Fruit fly (Drosophila melanogaster): Measurements from ENCODE around the gene BigH1.

Gene BigH1

DNA sequence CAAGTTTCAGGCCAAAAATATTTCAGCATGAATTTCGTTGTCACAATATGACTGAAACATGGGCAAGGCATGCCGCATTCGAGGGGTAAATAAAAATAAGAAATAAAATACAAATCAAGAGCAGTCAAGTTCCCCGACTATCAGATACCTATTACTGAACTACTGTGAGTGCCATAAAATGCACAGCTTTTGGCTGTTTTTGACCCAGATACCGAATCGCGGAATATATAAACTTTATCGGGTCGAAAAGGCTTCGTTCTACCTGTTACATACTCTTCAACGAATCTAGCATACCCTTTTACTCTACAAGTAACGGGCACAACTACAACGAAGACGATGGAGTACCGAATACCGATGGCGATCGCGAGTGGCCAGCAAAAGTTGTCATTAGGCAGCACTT is 43.6 kb downstream of the BigH1 start (continued):
- peak in 1 of 2 experiments; percentile 28 for TF ChIP-seq salr (GFP tag; optimal IDR thresholded peaks at IDR 0.05)
- TF ChIP-seq CG3032 (tag; optimal IDR thresholded peaks at IDR 0.05) = peak; percentile 10
- TF ChIP-seq CG8119 (GFP tag; IDR thresholded peaks at IDR 0.05) = peak; percentile 71
- TF ChIP-seq Hr38 (GFP tag; optimal IDR thresholded peaks at IDR 0.05) = no peak
- peak; percentile 53; the same call in 1 of the 2 replicates for TF ChIP-seq Gug (GFP tag; IDR thresholded peaks at IDR 0.05)
- TF ChIP-seq svp (GFP tag) = peak; percentile 83
- TF ChIP-seq Hr4 (GFP tag; optimal IDR thresholded peaks at IDR 0.05) = peak; percentile 58
- peak; percentile 1 for TF ChIP-seq CG6276 (GFP tag; optimal IDR thresholded peaks at IDR 0.05)

dm6 chr3R:14707703-14708643 is 44.7 kb downstream of the BigH1 start:
- no peak for TF ChIP-seq Hr38 (GFP tag; optimal IDR thresholded peaks at IDR 0.05)
- TF ChIP-seq CG6808 (GFP tag; optimal IDR thresholded peaks at IDR 0.05) = no peak
- TF ChIP-seq spab (GFP tag; optimal IDR thresholded peaks at IDR 0.05) = no peak
- no peak for TF ChIP-seq fd59A (GFP tag; optimal IDR thresholded peaks at IDR 0.05)
- no peak for TF ChIP-seq Met (GFP tag; optimal IDR thresholded peaks at IDR 0.05)
- TF ChIP-seq Smox (GFP tag; optimal IDR thresholded peaks at IDR 0.05) = no peak
- no peak for TF ChIP-seq achi (GFP tag; optimal IDR thresholded peaks at IDR 0.05)
- no peak for TF ChIP-seq esn (GFP tag; optimal IDR thresholded peaks at IDR 0.05)
- TF ChIP-seq CG9139 (GFP tag; optimal IDR thresholded peaks at IDR 0.05) = no peak
- no peak for TF ChIP-seq CG1621 (tag; optimal IDR thresholded peaks at IDR 0.05)
- no peak for TF ChIP-seq svp (GFP tag)

dm6 chr3R:14708948-14709385 is 45.7 kb downstream of the BigH1 start:
- TF ChIP-seq CG11902 (GFP tag; optimal IDR thresholded peaks at IDR 0.05) (no peak), CG8119 (GFP tag; IDR thresholded peaks at IDR 0.05) (no peak), CG10631 (GFP tag; optimal IDR thresholded peaks at IDR 0.05) (no peak), vri (GFP tag; optimal IDR thresholded peaks at IDR 0.05) (peak; percentile 48), ss (GFP tag; optimal IDR thresholded peaks at IDR 0.05) (peak in 1 of 2 experiments; percentile 12), CG10669 (GFP tag; optimal IDR thresholded peaks at IDR 0.05) (no peak), Eip75B (GFP tag; optimal IDR thresholded peaks at IDR 0.05) (no peak), CG16779 (tag; optimal IDR thresholded peaks at IDR 0.05) (peak; percentile 16), CG3032 (tag; optimal IDR thresholded peaks at IDR 0.05) (no peak), Eip93F (GFP tag; optimal IDR thresholded peaks at IDR 0.05) (peak; percentile 42), acj6 (GFP tag; optimal IDR thresholded peaks at IDR 0.05) (no peak), CG1621 (tag; optimal IDR thresholded peaks at IDR 0.05) (no peak), Met (GFP tag; optimal IDR thresholded peaks at IDR 0.05) (no peak), CG6163 (GFP tag; IDR thresholded peaks at IDR 0.05) (no peak), CG11294 (GFP tag; IDR thresholded peaks at IDR 0.05) (no peak), dsx (GFP tag; optimal IDR thresholded peaks at IDR 0.05; ENCODE audit: poor library complexity, severe bottlenecking) (no peak), CG32006 (GFP tag; optimal IDR thresholded peaks at IDR 0.05) (no peak), Eip78C (GFP tag) (peak; percentile 80), eg (GFP tag; IDR thresholded peaks at IDR 0.05) (no peak), Sox14 (GFP tag; optimal IDR thresholded peaks at IDR 0.05) (no peak), fd85E (GFP tag; optimal IDR thresholded peaks at IDR 0.05) (no peak), topi (GFP tag; optimal IDR thresholded peaks at IDR 0.05) (no peak), spab (GFP tag; optimal IDR thresholded peaks at IDR 0.05) (no peak), CG4318 (GFP tag; optimal IDR thresholded peaks at IDR 0.05) (no peak), Hr39 (GFP tag; optimal IDR thresholded peaks at IDR 0.05) (no peak), CG15336 (GFP tag; IDR thresholded peaks at IDR 0.05) (no peak), lz (GFP tag; optimal IDR thresholded peaks at IDR 0.05) (no peak), CG6808 (GFP tag; optimal IDR thresholded peaks at IDR 0.05) (no peak), dac (GFP tag; optimal IDR thresholded peaks at IDR 0.05) (no peak), CG8319 (GFP tag; optimal IDR thresholded peaks at IDR 0.05) (no peak), CG9139 (GFP tag; optimal IDR thresholded peaks at IDR 0.05) (no peak), fkh (GFP tag; optimal IDR thresholded peaks at IDR 0.05) (peak; percentile 87), CG6854 (GFP tag; optimal IDR thresholded peaks at IDR 0.05) (peak; percentile 25), Sox102F (GFP tag; optimal IDR thresholded peaks at IDR 0.05) (no peak), OdsH (GFP tag; optimal IDR thresholded peaks at IDR 0.05) (no peak), pdm3 (GFP tag; optimal IDR thresholded peaks at IDR 0.05) (no peak)

Data from whole organism, prepupa.